Worm (Caenorhabditis elegans): Measurements from ENCODE around the gene chil-7.

DNA sequence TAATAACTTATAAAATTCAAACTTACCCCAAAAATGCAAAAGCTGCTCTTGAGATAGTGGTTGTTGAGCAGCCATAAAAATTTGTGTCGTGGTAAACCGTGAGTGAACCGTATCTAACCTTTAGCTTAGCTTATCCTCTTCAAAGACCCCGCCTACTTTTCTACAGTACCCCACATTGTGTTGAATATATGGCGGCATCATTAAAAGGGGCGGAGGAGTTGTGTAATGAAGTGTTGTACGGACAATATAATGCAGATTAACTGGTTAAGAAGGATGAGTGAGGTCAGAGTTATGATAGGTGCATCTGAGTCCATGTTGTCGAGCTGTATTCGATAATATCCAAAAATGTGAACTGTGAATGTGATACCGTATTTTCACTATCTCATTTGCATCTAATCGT, 43.1 kb downstream of the chil-7 start, which contains the start of gene eyg-1:
- TF ChIP-seq him-1 (tag; optimal IDR thresholded peaks at IDR 0.05) (no peak), ama-1 (optimal IDR thresholded peaks at IDR 0.05) (no peak), ama-1 (GFP tag; optimal IDR thresholded peaks at IDR 0.05) (no peak), lag-1 (GFP tag; IDR thresholded peaks at IDR 0.05) (no peak), ceh-100 (GFP tag; IDR thresholded peaks at IDR 0.05) (no peak), bed-1 (GFP tag; IDR thresholded peaks at IDR 0.05) (no peak), unc-62 (GFP tag; optimal IDR thresholded peaks at IDR 0.05) (no peak), nhr-120 (GFP tag; IDR thresholded peaks at IDR 0.05) (no peak)

All from whole organism, young adult.